Worm (Caenorhabditis elegans): Measurements from ENCODE around the gene M05D6.9.

ce11 chrII:8518210-8518609 lies 24.1 kb downstream of the M05D6.9 start, which contains the start of gene T13H5.8:
- TF ChIP-seq cog-1 (tag; optimal IDR thresholded peaks at IDR 0.05) (no peak), ztf-23 (GFP tag; IDR thresholded peaks at IDR 0.05) (no peak)

Data from whole organism, midembryonic.